Worm (Caenorhabditis elegans): ENCODE results near the gene nrde-3.

nrde-3 gene

DNA sequence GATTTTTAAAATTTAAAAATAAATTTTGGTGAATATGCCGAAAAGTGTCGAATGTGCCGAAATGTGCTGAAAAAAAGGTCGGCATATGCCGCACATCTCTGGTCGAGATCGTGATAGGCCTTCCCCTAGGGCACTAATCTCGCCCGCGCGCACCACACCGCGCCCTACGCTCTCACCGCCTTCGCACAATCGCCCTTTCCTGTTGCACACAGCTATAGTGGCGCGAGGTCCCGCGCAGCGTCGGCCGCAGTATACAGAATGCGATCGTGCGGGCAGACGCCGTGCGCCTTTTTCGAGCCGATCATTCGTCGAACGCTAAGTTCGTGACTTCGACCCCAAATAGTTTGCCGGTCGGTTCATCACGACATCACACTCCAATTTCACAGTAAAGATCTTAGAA lies 27.5 kb downstream of the nrde-3 start:
- TF ChIP-seq saeg-2 (GFP tag; IDR thresholded peaks at IDR 0.05) (no peak), aha-1 (tag) (peak; percentile 61), nhr-237 (tag; optimal IDR thresholded peaks at IDR 0.05) (no peak), set-16 (GFP tag; IDR thresholded peaks at IDR 0.05) (peak; percentile 82)

- no peak for TF ChIP-seq unc-130 (GFP tag; optimal IDR thresholded peaks at IDR 0.05)
- peak; percentile 12 for TF ChIP-seq dve-1 (tag; optimal IDR thresholded peaks at IDR 0.05; ENCODE audit: insufficient read depth)
- TF ChIP-seq F37D6.2 (tag; optimal IDR thresholded peaks at IDR 0.05), result no peak
- peak; percentile 67 for TF ChIP-seq duxl-1 (tag; optimal IDR thresholded peaks at IDR 0.05; ENCODE audit: poor library complexity)
- TF ChIP-seq T26A8.4 (GFP tag; IDR thresholded peaks at IDR 0.05), result no peak
- no peak for TF ChIP-seq mdt-29 (GFP tag; IDR thresholded peaks at IDR 0.05)
- TF ChIP-seq nhr-111 (GFP tag; optimal IDR thresholded peaks at IDR 0.05), result no peak
- TF ChIP-seq Y5F2A.4 (GFP tag; optimal IDR thresholded peaks at IDR 0.05), result no peak
- no peak for TF ChIP-seq D1046.2 (GFP tag; IDR thresholded peaks at IDR 0.05)
- TF ChIP-seq hmg-1.1 (GFP tag; IDR thresholded peaks at IDR 0.05), result peak; percentile 34; the same call in 1 of the 2 replicates
These were observed 30.9 kb downstream of the nrde-3 start for ce11 chrX:402951-403350.

ce11 chrX:404597-404996 lies 32.6 kb downstream of the nrde-3 start, which contains the start of gene R04A9.1:
Gene R04A9.1, plus strand, starts transcription at chrX:404897.
- TF ChIP-seq unc-62 (GFP tag; optimal IDR thresholded peaks at IDR 0.05 in 1 of 2), result no peak
- no peak for TF ChIP-seq unc-62 (tag; optimal IDR thresholded peaks at IDR 0.05)
- no peak for TF ChIP-seq set-16 (GFP tag; IDR thresholded peaks at IDR 0.05)
- no peak for TF ChIP-seq lsy-2 (tag; optimal IDR thresholded peaks at IDR 0.05)
- TF ChIP-seq tra-1 (GFP tag; IDR thresholded peaks at IDR 0.05), result no peak
- no peak for TF ChIP-seq nhr-102 (tag; optimal IDR thresholded peaks at IDR 0.05)
- TF ChIP-seq nhr-6 (tag; optimal IDR thresholded peaks at IDR 0.05), result no peak
- TF ChIP-seq nhr-28 (tag; optimal IDR thresholded peaks at IDR 0.05), result no peak
- TF ChIP-seq lin-13 (GFP tag; optimal IDR thresholded peaks at IDR 0.05), result no peak
- no peak for TF ChIP-seq cey-2 (tag; optimal IDR thresholded peaks at IDR 0.05; ENCODE audit: borderline replicate concordance, insufficient read depth)
- TF ChIP-seq aha-1 (tag), result no peak
- TF ChIP-seq daf-8 (GFP tag; IDR thresholded peaks at IDR 0.05), result no peak
- no peak for TF ChIP-seq ceh-32 (tag; optimal IDR thresholded peaks at IDR 0.05; ENCODE audit: poor library complexity)
- no peak for TF ChIP-seq fkh-10 (GFP tag; optimal IDR thresholded peaks at IDR 0.05)
- TF ChIP-seq ztf-7 (tag; optimal IDR thresholded peaks at IDR 0.05), result no peak
- no peak for TF ChIP-seq F49E8.2 (tag; optimal IDR thresholded peaks at IDR 0.05; ENCODE audit: borderline replicate concordance)
- no peak for TF ChIP-seq snpc-1.2 (GFP tag; IDR thresholded peaks at IDR 0.05)
- no peak for TF ChIP-seq pqm-1 (tag; optimal IDR thresholded peaks at IDR 0.05)
- TF ChIP-seq skn-1 (tag; optimal IDR thresholded peaks at IDR 0.05), result no peak
- TF ChIP-seq mdt-29 (GFP tag; IDR thresholded peaks at IDR 0.05), result no peak

- TF ChIP-seq aly-2 (tag; optimal IDR thresholded peaks at IDR 0.05) (no peak), mep-1 (tag; optimal IDR thresholded peaks at IDR 0.05) (peak; percentile 97), lim-7 (GFP tag; IDR thresholded peaks at IDR 0.05) (peak; percentile 87), rbr-2 (tag; optimal IDR thresholded peaks at IDR 0.05) (peak; percentile 97), zip-11 (GFP tag; IDR thresholded peaks at IDR 0.05) (no peak), F49E8.2 (tag; optimal IDR thresholded peaks at IDR 0.05; ENCODE audit: borderline replicate concordance) (peak; percentile 45), snpc-1.2 (GFP tag; IDR thresholded peaks at IDR 0.05) (0 out of 2 replicates have a peak, but pooled peaks have one; percentile 70), mxl-2 (GFP tag; conservative IDR thresholded peaks at IDR 0.05) (no peak), ZK546.5 (tag; optimal IDR thresholded peaks at IDR 0.05) (peak in 1 of 2 experiments; percentile 26), madf-9 (GFP tag; conservative IDR thresholded peaks at IDR 0.05) (peak; percentile 61; the same call in 1 of the 2 replicates), Y105C5A.15 (GFP tag; IDR thresholded peaks at IDR 0.05) (no peak), egl-43 (GFP tag; IDR thresholded peaks at IDR 0.05) (peak; percentile 95), lin-38 (GFP tag; IDR thresholded peaks at IDR 0.05) (peak; percentile 76), F10B5.3 (tag; optimal IDR thresholded peaks at IDR 0.05) (peak; percentile 88), ztf-11 (tag; optimal IDR thresholded peaks at IDR 0.05) (no peak), F37D6.2 (tag; optimal IDR thresholded peaks at IDR 0.05) (peak; percentile 94), zfp-2 (tag; optimal IDR thresholded peaks at IDR 0.05) (peak; percentile 59), pqm-1 (tag; optimal IDR thresholded peaks at IDR 0.05) (no peak), nhr-237 (tag; optimal IDR thresholded peaks at IDR 0.05) (peak; percentile 45), F44E2.7 (GFP tag; IDR thresholded peaks at IDR 0.05) (no peak), unc-130 (GFP tag; optimal IDR thresholded peaks at IDR 0.05) (peak; percentile 48), php-3 (GFP tag; IDR thresholded peaks at IDR 0.05) (peak; percentile 77)
These were observed 38.1 kb downstream of the nrde-3 start for ce11 chrX:410073-410572.

Data from whole organism, L4 larva.